Worm (Caenorhabditis elegans): ENCODE results near the gene F57F4.2.

The F57F4.2 gene

DNA sequence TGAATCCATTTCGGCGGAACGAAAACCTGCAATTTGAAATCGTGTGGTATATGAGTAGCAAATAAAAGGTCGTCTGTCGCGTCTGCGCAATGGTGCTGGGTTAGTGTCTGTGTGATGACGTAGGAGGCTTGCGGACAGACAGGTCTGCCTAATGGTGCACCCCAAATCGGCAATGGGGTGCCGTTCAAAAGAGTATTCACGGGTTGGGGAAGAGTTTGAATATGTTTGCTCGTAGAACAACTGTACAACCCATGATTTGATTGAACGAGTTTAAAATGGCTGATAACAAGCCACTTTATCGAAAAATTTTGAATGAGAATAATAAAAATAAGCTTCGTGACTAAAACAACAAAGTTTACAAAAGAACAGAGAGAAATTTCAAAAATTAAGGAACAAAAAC lies 36.4 kb upstream of the F57F4.2 start, which contains the start of gene T05H4.11:
Gene T05H4.11, minus strand, starts transcription at position 335 of the 400 bp plus-strand sequence.
- peak; percentile 27 for TF ChIP-seq nhr-25 (tag; optimal IDR thresholded peaks at IDR 0.05)
- TF ChIP-seq nhr-12 (tag; optimal IDR thresholded peaks at IDR 0.05): no peak
- TF ChIP-seq egl-5 (tag; optimal IDR thresholded peaks at IDR 0.05): no peak
- peak; percentile 7 for TF ChIP-seq pha-4 (tag; optimal IDR thresholded peaks at IDR 0.05)
- TF ChIP-seq elt-3 (tag; optimal IDR thresholded peaks at IDR 0.05): peak in 1 of 3 experiments; percentile 9
- TF ChIP-seq pqm-1 (tag; optimal IDR thresholded peaks at IDR 0.05): peak; percentile 11
- TF ChIP-seq lsy-12 (tag; optimal IDR thresholded peaks at IDR 0.05): peak; percentile 31
- peak; percentile 35 for TF ChIP-seq nhr-23 (tag; optimal IDR thresholded peaks at IDR 0.05)
- TF ChIP-seq elt-2 (tag; optimal IDR thresholded peaks at IDR 0.05): peak; percentile 27
- TF ChIP-seq nhr-237 (tag; optimal IDR thresholded peaks at IDR 0.05): no peak

DNA sequence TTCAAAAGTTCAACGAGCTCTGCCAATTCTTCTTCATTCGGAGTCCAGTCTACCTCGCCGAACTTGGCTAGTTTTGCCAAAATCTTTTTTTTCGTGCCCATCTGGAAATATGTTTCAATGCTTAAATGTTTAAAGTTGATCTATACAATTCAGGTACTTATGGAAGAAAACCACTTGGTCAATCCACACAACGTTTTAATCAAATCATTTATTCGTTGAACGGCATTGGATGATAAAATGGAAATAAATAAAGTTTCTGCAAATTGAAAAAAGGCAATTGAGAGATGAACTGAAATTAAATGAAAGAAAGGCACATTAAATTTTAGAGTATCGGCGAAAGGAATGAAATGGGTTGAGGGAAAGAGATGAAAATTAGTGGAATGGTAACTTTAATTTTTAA lies 34.5 kb upstream of the F57F4.2 start, which contains the start of gene urb-1:
Gene urb-1, minus strand, starts transcription at position 101 of the 400 bp plus-strand sequence.
- TF ChIP-seq ztf-4 (tag; optimal IDR thresholded peaks at IDR 0.05) (no peak), lsy-12 (tag; optimal IDR thresholded peaks at IDR 0.05) (no peak), nhr-77 (tag; optimal IDR thresholded peaks at IDR 0.05) (peak; percentile 36), daf-12 (tag; optimal IDR thresholded peaks at IDR 0.05) (no peak), elt-1 (tag; optimal IDR thresholded peaks at IDR 0.05) (no peak)

DNA sequence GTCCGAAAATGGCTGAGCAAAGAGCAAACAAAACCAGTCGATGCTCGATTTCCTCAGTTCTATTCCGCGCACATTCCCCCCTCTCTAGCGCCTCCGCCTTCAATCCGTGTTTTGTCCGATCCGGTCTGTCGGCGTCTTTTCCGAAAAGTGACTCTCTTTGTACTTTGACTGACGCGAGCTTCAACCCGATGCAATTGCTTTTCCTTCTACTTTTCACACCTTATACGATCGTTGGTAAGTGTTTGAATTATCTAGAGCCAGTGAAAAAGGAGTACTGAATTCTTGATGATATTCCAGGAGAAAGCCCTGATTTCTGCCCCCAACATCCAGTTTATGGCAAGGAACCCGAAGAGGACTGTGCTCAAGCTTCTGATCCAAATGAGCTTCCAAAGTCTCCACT lies 25.5 kb upstream of the F57F4.2 start, which contains the start of gene cht-6:
Gene cht-6, plus strand, starts transcription at position 9 of the 400 bp plus-strand sequence.
- TF ChIP-seq elt-3 (tag; optimal IDR thresholded peaks at IDR 0.05) (no peak), nhr-77 (tag; optimal IDR thresholded peaks at IDR 0.05) (no peak), hmg-11 (tag; optimal IDR thresholded peaks at IDR 0.05) (no peak), nhr-12 (tag; optimal IDR thresholded peaks at IDR 0.05) (no peak), jun-1 (tag; optimal IDR thresholded peaks at IDR 0.05) (no peak), egl-27 (tag; optimal IDR thresholded peaks at IDR 0.05) (no peak), ceh-28 (tag; optimal IDR thresholded peaks at IDR 0.05) (no peak), eor-1 (tag; optimal IDR thresholded peaks at IDR 0.05) (no peak)

DNA sequence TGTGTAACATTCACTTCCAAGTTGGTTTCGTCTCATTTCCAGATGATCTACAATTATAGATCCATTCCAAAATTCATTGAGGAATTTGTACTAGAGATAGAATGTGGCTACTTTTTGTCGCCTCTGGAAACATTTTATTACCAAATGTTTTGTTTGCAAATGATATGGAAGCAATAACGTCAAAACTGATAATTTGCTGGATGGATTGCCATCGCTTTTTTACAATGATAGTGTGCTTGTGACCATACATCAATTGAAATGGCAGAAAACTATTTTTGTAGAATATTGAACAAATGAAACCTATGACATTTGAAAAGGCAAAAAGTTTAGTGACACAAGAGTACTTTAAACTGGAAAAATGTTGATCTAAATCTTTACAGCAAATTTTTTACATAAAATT lies 24.9 kb upstream of the F57F4.2 start:
- TF ChIP-seq nhr-67 (tag; optimal IDR thresholded peaks at IDR 0.05): no peak
- no peak for TF ChIP-seq zag-1 (tag; optimal IDR thresholded peaks at IDR 0.05)
- TF ChIP-seq nhr-12 (tag; optimal IDR thresholded peaks at IDR 0.05): no peak
- no peak for TF ChIP-seq elt-1 (tag; optimal IDR thresholded peaks at IDR 0.05)
- TF ChIP-seq ZK546.5 (tag; optimal IDR thresholded peaks at IDR 0.05): no peak
- TF ChIP-seq nfya-1 (tag; optimal IDR thresholded peaks at IDR 0.05; ENCODE audit: insufficient read depth): no peak
- TF ChIP-seq egl-5 (tag; optimal IDR thresholded peaks at IDR 0.05): no peak
- TF ChIP-seq eor-1 (tag; optimal IDR thresholded peaks at IDR 0.05): no peak
- no peak for TF ChIP-seq nhr-237 (tag; optimal IDR thresholded peaks at IDR 0.05)
- no peak for TF ChIP-seq ceh-9 (tag; optimal IDR thresholded peaks at IDR 0.05)
- TF ChIP-seq elt-2 (tag; optimal IDR thresholded peaks at IDR 0.05): peak; percentile 74
- TF ChIP-seq snpc-4 (tag; optimal IDR thresholded peaks at IDR 0.05): no peak
- no peak for TF ChIP-seq elt-3 (tag; optimal IDR thresholded peaks at IDR 0.05)
- TF ChIP-seq skn-1 (tag; optimal IDR thresholded peaks at IDR 0.05): no peak
- no peak for TF ChIP-seq nhr-25 (tag; optimal IDR thresholded peaks at IDR 0.05)
- peak; percentile 37 for TF ChIP-seq pqm-1 (tag; optimal IDR thresholded peaks at IDR 0.05)

DNA sequence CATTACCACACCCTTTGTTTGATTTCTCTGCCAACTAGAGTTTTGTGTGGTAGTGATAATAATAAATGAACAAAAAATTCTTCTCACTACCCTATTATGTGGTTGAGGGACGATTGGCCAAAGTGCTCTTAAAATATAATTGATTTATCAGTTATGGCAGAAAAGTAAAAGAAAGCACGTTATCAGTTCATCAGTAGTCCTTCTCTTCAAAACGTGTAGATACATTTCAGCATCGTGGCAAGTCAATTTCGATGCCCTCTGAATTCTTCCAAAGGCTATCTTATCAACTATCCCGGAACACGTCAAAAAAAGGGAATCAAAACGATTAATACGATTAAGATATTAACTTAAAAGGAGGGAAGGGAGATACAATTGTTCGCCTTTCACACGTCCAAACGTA lies 23.5 kb upstream of the F57F4.2 start:
- TF ChIP-seq elt-1 (tag; optimal IDR thresholded peaks at IDR 0.05): no peak
- TF ChIP-seq fos-1 (tag; optimal IDR thresholded peaks at IDR 0.05): no peak
- TF ChIP-seq skn-1 (tag; optimal IDR thresholded peaks at IDR 0.05): no peak
- TF ChIP-seq unc-39 (tag; optimal IDR thresholded peaks at IDR 0.05): no peak
- TF ChIP-seq aly-2 (tag; optimal IDR thresholded peaks at IDR 0.05): no peak
- no peak for TF ChIP-seq lsy-12 (tag; optimal IDR thresholded peaks at IDR 0.05)
- peak; percentile 67 for TF ChIP-seq jun-1 (tag; optimal IDR thresholded peaks at IDR 0.05)
- TF ChIP-seq nfya-1 (tag; optimal IDR thresholded peaks at IDR 0.05; ENCODE audit: insufficient read depth): peak; percentile 27
- TF ChIP-seq lin-15B (tag; optimal IDR thresholded peaks at IDR 0.05): no peak
- TF ChIP-seq tbx-2 (tag; optimal IDR thresholded peaks at IDR 0.05): no peak
- TF ChIP-seq ceh-9 (tag; optimal IDR thresholded peaks at IDR 0.05): no peak
- peak; percentile 88 for TF ChIP-seq pqm-1 (tag; optimal IDR thresholded peaks at IDR 0.05)
- TF ChIP-seq pha-4 (tag; optimal IDR thresholded peaks at IDR 0.05): no peak
- TF ChIP-seq ceh-82 (tag; optimal IDR thresholded peaks at IDR 0.05): no peak
- no peak for TF ChIP-seq nhr-77 (tag; optimal IDR thresholded peaks at IDR 0.05)
- peak; percentile 99 for TF ChIP-seq elt-2 (tag; optimal IDR thresholded peaks at IDR 0.05)
- no peak for TF ChIP-seq fkh-10 (GFP tag; optimal IDR thresholded peaks at IDR 0.05)
- no peak for TF ChIP-seq nhr-237 (tag; optimal IDR thresholded peaks at IDR 0.05)
- no peak for TF ChIP-seq nhr-67 (tag; optimal IDR thresholded peaks at IDR 0.05)
- TF ChIP-seq egl-5 (tag; optimal IDR thresholded peaks at IDR 0.05): no peak

Measured in whole organism, L3 larva.